Worm (Caenorhabditis elegans) whole organism, late embryonic: ENCODE results near the gene spe-41.

Source experiments
- K09A11.1 ChIP-seq: sonication (generic microtip); optimal IDR thresholded peaks from 2 replicates; lab custom pipeline; 2017; ENCODE audit warnings: antibody characterized with exemption, mild to moderate bottlenecking, missing genetic modification characterization, missing compliant biosample characterization; ENCODE audit not compliant: insufficient read depth
- ama-1 ChIP-seq: fragments of 150-350 bp; optimal IDR thresholded peaks from 2 replicates; lab custom pipeline; 2014
- ceh-22 ChIP-seq: sonication (generic microtip); optimal IDR thresholded peaks from 2 replicates; lab custom pipeline; 2017; ENCODE audit warnings: missing biosample characterization, missing genetic modification characterization
- dmd-4 ChIP-seq: sonication (generic microtip); optimal IDR thresholded peaks from 2 replicates; lab custom pipeline; 2016; ENCODE audit warnings: borderline replicate concordance, missing genetic modification characterization, missing compliant biosample characterization
- fkh-10 ChIP-seq: fragments of 150-350 bp; optimal IDR thresholded peaks from 2 replicates; lab custom pipeline; 2014; ENCODE audit warnings: missing biosample characterization, missing genetic modification reagents, missing genetic modification characterization
- hlh-8 ChIP-seq: sonication (generic microtip); optimal IDR thresholded peaks from 2 replicates; lab custom pipeline; 2016; ENCODE audit warnings: missing genotype, missing genetic modification characterization, missing compliant biosample characterization
- lim-6 ChIP-seq: sonication (generic microtip); optimal IDR thresholded peaks from 2 replicates; lab custom pipeline; 2016; ENCODE audit warnings: missing genetic modification characterization, missing compliant biosample characterization
- nhr-11 ChIP-seq: fragments of 150-350 bp; optimal IDR thresholded peaks from 2 replicates; lab custom pipeline; 2014; ENCODE audit warnings: missing biosample characterization, missing genetic modification characterization
- pqm-1 ChIP-seq: sonication (generic microtip); optimal IDR thresholded peaks from 2 replicates; lab custom pipeline; 2016; ENCODE audit warnings: missing genetic modification characterization, missing compliant biosample characterization
- unc-55 ChIP-seq: sonication (generic microtip); optimal IDR thresholded peaks from 2 replicates; lab custom pipeline; 2017; ENCODE audit warnings: missing biosample characterization, missing genetic modification reagents, missing genetic modification characterization
- zip-5 ChIP-seq: sonication (generic microtip); optimal IDR thresholded peaks from 2 replicates; lab custom pipeline; 2016; ENCODE audit warnings: missing genetic modification characterization, missing compliant biosample characterization

DNA sequence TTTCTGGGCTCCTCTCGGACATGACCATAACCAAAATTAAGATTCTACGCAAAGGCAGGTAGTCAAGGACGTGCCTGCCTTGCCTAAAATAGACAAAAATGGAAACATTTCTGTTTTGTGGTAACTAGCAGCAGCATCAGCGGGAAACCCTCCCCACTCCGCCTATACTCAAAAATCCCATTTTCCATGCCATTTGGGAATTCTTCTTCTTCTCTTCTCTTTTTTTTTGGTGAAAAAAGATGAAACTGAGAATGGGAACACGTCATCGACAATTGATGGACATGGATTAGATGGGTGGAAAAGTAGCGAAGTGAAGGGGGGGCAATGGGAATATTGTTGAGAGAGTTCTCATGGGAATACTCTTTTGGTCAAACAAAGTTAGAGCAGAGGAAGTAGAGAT lies 6.9 kb downstream of the spe-41 start:
- TF ChIP-seq hlh-8 (tag; lab: Kevin White, UChicago), result no peak
- no peak for TF ChIP-seq zip-5
- TF ChIP-seq nhr-11 (tag; lab: Kevin White, UChicago), result no peak
- peak; percentile 43 for TF ChIP-seq unc-55 (GFP tag; lab: Kevin White, UChicago)
- no peak for TF ChIP-seq dmd-4 (tag; lab: Kevin White, UChicago)
- no peak for TF ChIP-seq K09A11.1 (tag; lab: Kevin White, UChicago)
- TF ChIP-seq fkh-10 (GFP tag; lab: Kevin White, UChicago), result no peak
- no peak for TF ChIP-seq ama-1
- TF ChIP-seq ceh-22 (tag; lab: Kevin White, UChicago), result no peak
- no peak for TF ChIP-seq pqm-1
- no peak for TF ChIP-seq lim-6 (tag; lab: Kevin White, UChicago)
